Worm (Caenorhabditis elegans) whole organism, mixed stage, embryonic: ENCODE data around the gene sul-2.

Experiments
- ces-1 ChIP-seq: fragments of 150-350 bp; optimal IDR thresholded peaks from 2 replicates; lab custom pipeline; 2014; ENCODE audit warnings: missing biosample characterization, missing genetic modification reagents, missing genetic modification characterization
- mab-5 ChIP-seq: fragments of 150-350 bp; optimal IDR thresholded peaks from 2 replicates; lab custom pipeline; 2014; ENCODE audit warnings: missing biosample characterization, missing genetic modification characterization
- nhr-12 ChIP-seq: fragments of 150-350 bp; optimal IDR thresholded peaks from 2 replicates; lab custom pipeline; 2014; ENCODE audit warnings: missing biosample characterization, missing genetic modification characterization
- nhr-237 ChIP-seq: fragments of 150-350 bp; optimal IDR thresholded peaks from 2 replicates; lab custom pipeline; 2014; ENCODE audit warnings: missing biosample characterization, missing genetic modification characterization
- nhr-28 ChIP-seq: fragments of 150-350 bp; optimal IDR thresholded peaks from 2 replicates; lab custom pipeline; 2014; ENCODE audit warnings: missing biosample characterization, missing genetic modification characterization
- nhr-76 ChIP-seq: sonication (generic microtip); optimal IDR thresholded peaks from 2 replicates; lab custom pipeline; 2017; ENCODE audit warnings: missing biosample characterization, missing genetic modification characterization
- pha-4 ChIP-seq: fragments of 150-350 bp; optimal IDR thresholded peaks from 2 replicates; lab custom pipeline; 2018; ENCODE audit warnings: missing biosample characterization, missing genetic modification reagents, missing genetic modification characterization
- snpc-4 ChIP-seq: fragments of 150-350 bp; optimal IDR thresholded peaks from 2 replicates; lab custom pipeline; 2014; ENCODE audit warnings: missing biosample characterization, missing genetic modification characterization
- unc-62 ChIP-seq: fragments of 150-350 bp; optimal IDR thresholded peaks from 2 replicates; lab custom pipeline; 2014; ENCODE audit warnings: missing biosample characterization, missing genetic modification reagents, missing genetic modification characterization

DNA sequence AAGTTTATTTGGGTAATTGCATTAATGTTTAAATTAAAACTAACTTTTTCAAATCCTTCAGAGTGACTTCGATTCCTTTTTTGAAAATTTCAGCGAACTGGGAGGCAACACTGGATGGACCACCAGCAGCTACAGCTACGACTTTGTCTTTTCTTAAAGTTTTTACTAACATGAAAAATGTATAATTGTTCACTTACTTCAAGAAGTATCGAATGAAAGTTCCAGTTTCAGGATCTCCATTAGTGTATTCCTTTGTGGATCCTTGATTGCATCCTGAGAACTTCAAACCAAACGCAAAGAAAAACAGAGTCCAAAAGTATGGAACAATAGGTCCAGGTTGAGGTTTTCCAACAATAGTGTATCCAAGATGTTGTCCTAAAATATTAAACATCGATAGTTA is 39.4 kb downstream of the sul-2 start:
- TF ChIP-seq unc-62 (no peak), pha-4 (tag; lab: Kevin White, UChicago) (no peak), nhr-12 (tag; lab: Kevin White, UChicago) (no peak), ces-1 (GFP tag; lab: Kevin White, UChicago) (no peak), snpc-4 (tag; lab: Kevin White, UChicago) (no peak), nhr-237 (tag; lab: Kevin White, UChicago) (no peak), mab-5 (tag; lab: Kevin White, UChicago) (no peak), nhr-76 (tag; lab: Kevin White, UChicago) (no peak), nhr-28 (tag; lab: Kevin White, UChicago) (no peak)
